Worm (Caenorhabditis elegans) whole organism, young adult: ENCODE measurements around the gene drn-1.
A peak's percentile ranks its signal among the peaks of the same experiment; 100 is the strongest.

ENCODE experiments used
- B0035.1 ChIP-seq: sonication (generic microtip); optimal IDR thresholded peaks from 2 replicates; lab custom pipeline; 2016; ENCODE audit warnings: missing genetic modification characterization, mild to moderate bottlenecking, missing compliant biosample characterization, missing genotype, missing genetic modification reagents
- B0336.3 ChIP-seq: fragments of 200-800 bp; sonication (Bioruptor generic); IDR thresholded peaks from 2 replicates; pipeline ENCODE4 v1.3.6; 2022; ENCODE audit warnings: missing genetic modification characterization, missing compliant biosample characterization
- C06A6.2 ChIP-seq: fragments of 200-800 bp; sonication (Bioruptor generic); conservative IDR thresholded peaks from 2 replicates; pipeline ENCODE4 v1.3.6; 2022; ENCODE audit warnings: missing genetic modification characterization, missing compliant biosample characterization
- C17E4.6 ChIP-seq: fragments of 200-800 bp; sonication (Bioruptor generic); IDR thresholded peaks from 2 replicates; pipeline ENCODE4 v1.3.6; 2022; ENCODE audit warnings: missing genetic modification reagents, missing genetic modification characterization, missing compliant biosample characterization
- F23B12.7 ChIP-seq: sonication (generic microtip); optimal IDR thresholded peaks from 2 replicates; lab custom pipeline; 2017; ENCODE audit warnings: missing genetic modification characterization, mild to moderate bottlenecking, missing compliant biosample characterization, antibody characterized with exemption, moderate library complexity; ENCODE audit not compliant: insufficient read depth
- F55B11.4 ChIP-seq: sonication (generic microtip); optimal IDR thresholded peaks from 2 replicates; lab custom pipeline; 2016; ENCODE audit warnings: missing compliant biosample characterization, missing genetic modification characterization, borderline replicate concordance; ENCODE audit not compliant: insufficient read depth
- aptf-2 ChIP-seq: fragments of 200-800 bp; sonication (Bioruptor generic); conservative IDR thresholded peaks from 2 replicates; pipeline ENCODE4 v1.3.6; 2022; ENCODE audit warnings: missing genetic modification reagents, missing genetic modification characterization, missing compliant biosample characterization
- aptf-3 ChIP-seq: fragments of 200-800 bp; sonication (Bioruptor generic); IDR thresholded peaks from 2 replicates; pipeline ENCODE4 v1.3.6; 2022; ENCODE audit warnings: missing genetic modification characterization, missing compliant biosample characterization
- atf-7 ChIP-seq: sonication (generic microtip); optimal IDR thresholded peaks from 2 replicates; lab custom pipeline; 2017; ENCODE audit warnings: mild to moderate bottlenecking, missing genetic modification characterization, missing compliant biosample characterization
- cebp-1 ChIP-seq, 2 experiments: fragments of 200-800 bp in 1 of 2; sonication (Bioruptor generic) in 1 of 2; sonication (generic microtip) in 1 of 2; IDR thresholded peaks in 1 of 2; optimal IDR thresholded peaks in 1 of 2; 2 replicates each; pipeline versions ENCODE4 v1.3.6 to Lab custom; 2017 to 2022; ENCODE audit warnings: missing compliant biosample characterization in 2 of 2, missing genetic modification characterization in 2 of 2, mild to moderate bottlenecking in 1 of 2, missing genetic modification reagents in 1 of 2, moderate library complexity in 1 of 2
- ceh-100 ChIP-seq: fragments of 200-800 bp; sonication (Bioruptor generic); IDR thresholded peaks from 2 replicates; pipeline ENCODE4 v1.3.6; 2022; ENCODE audit warnings: missing genetic modification reagents, missing genetic modification characterization, missing compliant biosample characterization
- dox-1 ChIP-seq: fragments of 200-800 bp; sonication (Bioruptor generic); IDR thresholded peaks from 2 replicates; pipeline ENCODE4 v1.3.6; 2022; ENCODE audit warnings: missing genetic modification reagents, missing genetic modification characterization, missing compliant biosample characterization
- efl-1 ChIP-seq: fragments of 150-350 bp; optimal IDR thresholded peaks from 2 replicates; lab custom pipeline; 2014; ENCODE audit warnings: missing biosample characterization, missing genetic modification reagents, missing genetic modification characterization
- gei-17 ChIP-seq: fragments of 200-800 bp; sonication (Bioruptor generic); optimal IDR thresholded peaks from 2 replicates; lab custom pipeline; 2018; ENCODE audit warnings: mild to moderate bottlenecking, missing genetic modification characterization, missing compliant biosample characterization
- hlh-12 ChIP-seq: sonication (generic microtip); optimal IDR thresholded peaks from 2 replicates; lab custom pipeline; 2016; ENCODE audit warnings: missing genetic modification characterization, missing compliant biosample characterization
- hlh-26 ChIP-seq: fragments of 200-800 bp; sonication (Bioruptor generic); conservative IDR thresholded peaks from 2 replicates; pipeline ENCODE4 v1.3.6; 2022; ENCODE audit warnings: missing genetic modification reagents, missing genetic modification characterization, missing compliant biosample characterization
- hmg-1.2 ChIP-seq: fragments of 200-800 bp; sonication (Bioruptor generic); IDR thresholded peaks from 2 replicates; pipeline ENCODE4 v1.3.6; 2022; ENCODE audit warnings: missing genetic modification reagents, missing genetic modification characterization, missing compliant biosample characterization
- lag-1 ChIP-seq: fragments of 200-800 bp; sonication (Bioruptor generic); IDR thresholded peaks from 2 replicates; pipeline ENCODE4 v1.3.6; 2022; ENCODE audit warnings: missing genetic modification reagents, missing genetic modification characterization, missing compliant biosample characterization
- lin-40 ChIP-seq: sonication (generic microtip); optimal IDR thresholded peaks from 2 replicates; lab custom pipeline; 2016; ENCODE audit warnings: missing genetic modification characterization, mild to moderate bottlenecking, missing compliant biosample characterization, missing genotype, missing genetic modification reagents
- lsl-1 ChIP-seq: fragments of 200-800 bp; sonication (Bioruptor generic); optimal IDR thresholded peaks from 2 replicates; lab custom pipeline; 2018; ENCODE audit warnings: mild to moderate bottlenecking, missing genetic modification characterization, moderate library complexity, missing compliant biosample characterization
- lsy-27 ChIP-seq: sonication (generic microtip); optimal IDR thresholded peaks from 2 replicates; lab custom pipeline; 2017; ENCODE audit warnings: missing genetic modification characterization, mild to moderate bottlenecking, missing compliant biosample characterization, antibody characterized with exemption, missing genotype, borderline replicate concordance; ENCODE audit not compliant: insufficient read depth
- madf-8 ChIP-seq: fragments of 200-800 bp; sonication (Bioruptor generic); conservative IDR thresholded peaks from 2 replicates; pipeline ENCODE4 v1.3.6; 2022; ENCODE audit warnings: missing genetic modification reagents, missing genetic modification characterization, missing compliant biosample characterization
- nhr-179 ChIP-seq: sonication (generic microtip); optimal IDR thresholded peaks from 2 replicates; lab custom pipeline; 2016; ENCODE audit warnings: mild to moderate bottlenecking, missing genetic modification characterization, missing compliant biosample characterization
- nhr-80 ChIP-seq: sonication (generic microtip); optimal IDR thresholded peaks from 2 replicates; lab custom pipeline; 2016; ENCODE audit warnings: missing genetic modification characterization, missing compliant biosample characterization
- pha-4 ChIP-seq: fragments of 150-350 bp; sonication (generic microtip); optimal IDR thresholded peaks from 2 replicates; lab custom pipeline; 2014; ENCODE audit warnings: missing biosample characterization, missing genetic modification reagents, missing genetic modification characterization
- repo-1 ChIP-seq: sonication (generic microtip); optimal IDR thresholded peaks from 2 replicates; lab custom pipeline; 2017; ENCODE audit warnings: mild to moderate bottlenecking, missing genetic modification characterization, missing compliant biosample characterization
- rpc-1 ChIP-seq, 2 experiments: fragments of 150-350 bp in 1 of 2; sonication (generic microtip) in 1 of 2; optimal IDR thresholded peaks; 2 replicates each; lab custom pipeline; 2014 to 2018; ENCODE audit warnings: missing biosample characterization in 1 of 2, missing genetic modification characterization in 1 of 2, missing genetic modification reagents in 1 of 2, missing genotype in 1 of 2
- unc-130 ChIP-seq: sonication (generic microtip); optimal IDR thresholded peaks from 2 replicates; lab custom pipeline; 2016; ENCODE audit warnings: missing genetic modification reagents, missing genetic modification characterization, missing compliant biosample characterization
- unc-62 ChIP-seq: fragments of 150-350 bp; optimal IDR thresholded peaks from 2 replicates; lab custom pipeline; 2014; ENCODE audit warnings: missing biosample characterization, missing genetic modification reagents, missing genetic modification characterization
- zim-3 ChIP-seq: sonication (generic microtip); optimal IDR thresholded peaks from 2 replicates; lab custom pipeline; 2017; ENCODE audit warnings: mild to moderate bottlenecking, missing genetic modification characterization, moderate library complexity, missing compliant biosample characterization
- ztf-22 ChIP-seq: fragments of 200-800 bp; sonication (Bioruptor generic); optimal IDR thresholded peaks from 2 replicates; lab custom pipeline; 2018; ENCODE audit warnings: mild to moderate bottlenecking, missing genetic modification characterization, moderate library complexity, missing compliant biosample characterization
- ztf-25 ChIP-seq: fragments of 200-800 bp; sonication (Bioruptor generic); IDR thresholded peaks from 2 replicates; pipeline ENCODE4 v1.3.6; 2022; ENCODE audit warnings: missing genetic modification reagents, missing genetic modification characterization, missing compliant biosample characterization
- ztf-3 ChIP-seq: fragments of 200-800 bp; sonication (Bioruptor generic); optimal IDR thresholded peaks from 2 replicates; lab custom pipeline; 2018; ENCODE audit warnings: mild to moderate bottlenecking, missing genetic modification characterization, missing compliant biosample characterization

drn-1 gene

DNA sequence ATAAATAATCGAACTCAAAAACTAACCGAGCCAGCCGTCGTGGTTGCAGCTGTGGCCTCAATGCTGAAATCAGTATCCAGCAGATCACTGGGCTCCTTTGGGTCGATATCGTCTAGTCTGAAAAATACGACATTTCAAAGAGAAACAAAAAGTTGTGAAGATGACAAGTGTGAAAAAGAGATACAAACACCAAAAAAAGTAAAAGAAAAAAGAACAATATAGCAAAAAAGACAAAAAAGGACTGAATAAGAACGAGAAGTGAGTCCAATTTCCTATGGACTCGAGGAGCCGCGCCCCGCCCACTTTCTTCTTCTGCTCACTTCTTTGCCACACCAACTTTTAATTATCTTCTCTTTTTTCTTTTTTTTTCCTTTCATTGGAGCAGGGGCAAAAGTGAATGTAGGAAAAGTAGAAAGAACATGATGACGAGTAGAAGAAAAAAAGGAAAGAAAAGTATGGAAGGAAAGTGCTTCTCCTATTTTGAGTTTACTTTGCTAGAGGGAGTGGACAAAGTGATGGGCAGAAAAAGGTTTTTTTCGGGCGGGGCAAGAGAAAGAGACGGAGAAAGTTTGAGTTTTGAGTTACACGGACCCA is at the start of gene drn-1:
TSS of gene drn-1 (minus strand) at position 117 of the 594 bp plus-strand sequence.
- no peak for TF ChIP-seq efl-1 (GFP tag; lab: Kevin White, UChicago)
- no peak for TF ChIP-seq lag-1 (GFP tag; lab: Robert Waterston, UW)
- TF ChIP-seq lsy-27 (tag; lab: Kevin White, UChicago): no peak
- no peak for TF ChIP-seq hlh-12 (tag; lab: Kevin White, UChicago)
- TF ChIP-seq dox-1: no peak
- no peak for TF ChIP-seq hlh-26 (GFP tag; lab: Robert Waterston, UW)
- no peak for TF ChIP-seq B0035.1 (tag; lab: Kevin White, UChicago)

DNA sequence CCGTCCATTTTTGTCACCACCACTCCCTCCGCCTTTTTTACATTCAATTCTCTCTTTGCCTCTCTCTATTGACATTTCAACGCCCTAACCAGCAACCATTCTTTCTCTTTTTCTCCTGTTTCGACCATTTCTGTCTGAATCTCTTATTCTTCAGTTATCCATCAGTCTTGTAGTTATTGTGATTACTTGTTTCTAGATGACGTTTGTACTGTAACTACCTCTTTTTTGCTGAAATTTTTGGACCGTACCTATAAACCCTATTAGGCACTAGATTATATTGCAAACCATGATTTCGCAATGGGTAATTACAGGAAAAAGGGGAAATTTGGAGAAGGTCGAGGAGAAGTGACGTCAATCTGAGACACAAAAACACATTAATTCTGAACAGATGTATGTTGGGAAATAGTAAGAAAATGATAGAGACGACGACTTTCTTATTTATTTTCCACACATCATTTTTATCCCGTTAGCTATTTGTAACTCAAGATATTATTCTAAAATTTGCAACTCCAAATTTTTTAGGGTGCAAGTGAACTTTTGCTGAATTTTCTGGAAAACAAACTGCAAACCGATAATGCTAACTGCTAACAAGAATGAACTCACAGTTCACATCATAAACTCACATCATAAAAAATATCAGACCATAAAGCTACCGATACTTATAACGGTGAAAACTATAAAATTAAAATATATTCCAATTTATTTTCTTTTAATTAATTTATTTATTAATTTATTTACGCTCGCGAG is 48.7 kb upstream of the drn-1 start:
- peak; percentile 32 for TF ChIP-seq lin-40 (tag; lab: Kevin White, UChicago)
- TF ChIP-seq lag-1 (GFP tag; lab: Robert Waterston, UW): no peak
- TF ChIP-seq ceh-100 (GFP tag; lab: Robert Waterston, UW): no peak
- TF ChIP-seq unc-62: peak; percentile 51
- TF ChIP-seq ztf-22 (GFP tag; lab: Kevin White, UChicago): no peak
- TF ChIP-seq ztf-25 (GFP tag; lab: Robert Waterston, UW): no peak
- TF ChIP-seq cebp-1 (GFP tag; IDR thresholded peaks at IDR 0.05; lab: Robert Waterston, UW): peak; percentile 61
- TF ChIP-seq cebp-1 (tag; optimal IDR thresholded peaks at IDR 0.05; lab: Kevin White, UChicago): peak; percentile 94
- no peak for TF ChIP-seq repo-1 (tag; lab: Kevin White, UChicago)
- peak; percentile 79 for TF ChIP-seq nhr-80 (tag; lab: Kevin White, UChicago)
- TF ChIP-seq atf-7 (tag; lab: Kevin White, UChicago): peak; percentile 7
- 0 out of 2 replicates have a peak, but pooled peaks have one; percentile 14 for TF ChIP-seq B0336.3 (GFP tag; lab: Robert Waterston, UW)
- no peak for TF ChIP-seq aptf-2 (GFP tag; lab: Robert Waterston, UW)
- peak; percentile 69 for TF ChIP-seq pha-4 (tag; lab: Kevin White, UChicago)
- peak; percentile 58; the same call in 1 of the 2 replicates for TF ChIP-seq hmg-1.2 (GFP tag; lab: Robert Waterston, UW)
- TF ChIP-seq C17E4.6 (GFP tag; lab: Robert Waterston, UW): no peak

DNA sequence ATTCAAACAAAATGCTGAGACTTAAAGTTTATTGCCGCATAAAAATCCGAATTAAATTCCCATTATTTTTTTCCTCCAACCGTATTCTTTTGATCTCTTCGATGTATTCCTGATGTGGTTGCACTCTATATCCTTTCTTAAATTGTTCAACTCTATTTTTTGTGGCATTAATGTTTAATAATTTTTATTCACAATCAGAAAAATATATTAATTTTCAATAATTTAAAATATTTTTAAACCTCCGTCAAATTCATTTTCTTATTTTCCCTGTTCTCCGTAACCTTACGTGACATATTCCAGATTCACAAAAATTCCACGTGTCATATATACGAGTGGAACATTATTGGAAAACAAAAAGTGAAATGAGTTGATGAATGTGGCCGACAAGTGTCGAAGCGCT is 40.1 kb upstream of the drn-1 start, which contains the start of gene gcy-12:
TSS of gene gcy-12 (plus strand) at position 301 of the 400 bp plus-strand sequence.
- no peak for TF ChIP-seq nhr-179 (tag; lab: Kevin White, UChicago)
- no peak for TF ChIP-seq C06A6.2 (GFP tag; lab: Robert Waterston, UW)
- no peak for TF ChIP-seq ztf-3 (GFP tag; lab: Kevin White, UChicago)
- TF ChIP-seq F55B11.4 (tag; lab: Kevin White, UChicago): no peak
- TF ChIP-seq lin-40 (tag; lab: Kevin White, UChicago): no peak
- no peak for TF ChIP-seq rpc-1 (optimal IDR thresholded peaks at IDR 0.05; lab: Kevin White, UChicago)
- no peak for TF ChIP-seq rpc-1 (tag; optimal IDR thresholded peaks at IDR 0.05; lab: Kevin White, UChicago)
- TF ChIP-seq zim-3 (tag; lab: Kevin White, UChicago): no peak
- TF ChIP-seq madf-8: no peak
- no peak for TF ChIP-seq aptf-3
- no peak for TF ChIP-seq gei-17 (GFP tag; lab: Kevin White, UChicago)
- no peak for TF ChIP-seq F23B12.7
- TF ChIP-seq unc-130 (GFP tag; lab: Kevin White, UChicago): no peak
- TF ChIP-seq lsl-1 (GFP tag; lab: Kevin White, UChicago): no peak
